Fruit fly (Drosophila melanogaster) whole organism, embryonic: Measurements from ENCODE around the gene CG43233.

Source experiments
- Atf3 ChIP-seq: fragments of 200-800 bp; sonication (Bioruptor generic); optimal IDR thresholded peaks from 3 replicates; lab custom pipeline; 2016; ENCODE audit warnings: missing biosample characterization, missing genetic modification characterization
- Atf6 ChIP-seq: fragments of 200-800 bp; sonication (Bioruptor generic); IDR thresholded peaks from 2 replicates; pipeline ENCODE4 v1.3.6; 2022; ENCODE audit warnings: missing biosample characterization, missing genetic modification characterization
- BEAF-32 ChIP-seq: fragments of 200-800 bp; sonication (Bioruptor generic); optimal IDR thresholded peaks from 3 replicates; lab custom pipeline; 2017; ENCODE audit warnings: missing biosample characterization, missing genetic modification characterization, mild to moderate bottlenecking, moderate library complexity, missing genetic modification reagents
- CG1233 ChIP-seq: fragments of 200-800 bp; sonication (Bioruptor generic); optimal IDR thresholded peaks from 4 replicates; lab custom pipeline; 2018; ENCODE audit warnings: missing biosample characterization, mild to moderate bottlenecking, missing genetic modification characterization
- CG13287 ChIP-seq: fragments of 200-800 bp; sonication (Bioruptor generic); IDR thresholded peaks from 2 replicates; pipeline ENCODE4 v1.3.6; 2022; ENCODE audit warnings: missing biosample characterization, missing genetic modification characterization; ENCODE audit not compliant: partially characterized antibody
- CG14860 ChIP-seq: fragments of 200-800 bp; sonication (Bioruptor generic); IDR thresholded peaks from 3 replicates; pipeline ENCODE4 v1.3.6; 2022; ENCODE audit warnings: missing biosample characterization, missing genetic modification characterization; ENCODE audit not compliant: partially characterized antibody
- CG16813 ChIP-seq: fragments of 200-800 bp; sonication (Bioruptor generic); IDR thresholded peaks from 3 replicates; pipeline ENCODE4 v1.3.6; 2022; ENCODE audit warnings: missing biosample characterization, missing genetic modification characterization; ENCODE audit not compliant: partially characterized antibody
- CG17328 ChIP-seq: fragments of 200-800 bp; sonication (Bioruptor generic); IDR thresholded peaks from 2 replicates; pipeline ENCODE4 v1.3.6; 2022; ENCODE audit warnings: missing biosample characterization, missing genetic modification characterization
- CG2116 ChIP-seq: fragments of 200-800 bp; sonication (Bioruptor generic); optimal IDR thresholded peaks from 3 replicates; lab custom pipeline; 2018; ENCODE audit warnings: missing biosample characterization, mild to moderate bottlenecking, missing genetic modification characterization
- CG34224 ChIP-seq: fragments of 200-800 bp; sonication (Bioruptor generic); IDR thresholded peaks from 3 replicates; pipeline ENCODE4 v1.3.6; 2022; ENCODE audit warnings: missing biosample characterization, missing genetic modification characterization; ENCODE audit not compliant: partially characterized antibody
- CG34422 ChIP-seq: fragments of 200-800 bp; sonication (Bioruptor generic); IDR thresholded peaks from 3 replicates; pipeline ENCODE4 v1.3.6; 2022; ENCODE audit warnings: missing biosample characterization, missing genetic modification characterization
- CG4360 ChIP-seq: fragments of 200-800 bp; sonication (Bioruptor generic); IDR thresholded peaks from 2 replicates; pipeline ENCODE4 v1.3.6; 2022; ENCODE audit warnings: missing biosample characterization, missing genetic modification characterization
- CG4404 ChIP-seq: fragments of 200-800 bp; sonication (Bioruptor generic); IDR thresholded peaks from 2 replicates; pipeline ENCODE4 v1.3.6; 2022; ENCODE audit warnings: missing biosample characterization, missing genetic modification characterization
- CG6175 ChIP-seq: fragments of 200-800 bp; sonication (Bioruptor generic); IDR thresholded peaks from 3 replicates; pipeline ENCODE4 v1.3.6; 2022; ENCODE audit warnings: missing biosample characterization, missing genetic modification characterization
- CG7963 ChIP-seq: fragments of 200-800 bp; sonication (Bioruptor generic); IDR thresholded peaks from 3 replicates; pipeline ENCODE4 v1.3.6; 2022; ENCODE audit warnings: missing biosample characterization, missing genetic modification characterization; ENCODE audit not compliant: partially characterized antibody
- CG8089 ChIP-seq: fragments of 200-800 bp; sonication (Bioruptor generic); optimal IDR thresholded peaks from 3 replicates; lab custom pipeline; 2016; ENCODE audit warnings: missing biosample characterization, missing genetic modification characterization
- CG8290 ChIP-seq, 3 experiments: fragments of 200-800 bp; sonication (Bioruptor generic); optimal IDR thresholded peaks; 2 replicates each; lab custom pipeline; 2016 to 2019; ENCODE audit warnings: missing biosample characterization in 3 of 3, missing genetic modification characterization in 3 of 3, mild to moderate bottlenecking in 2 of 3, moderate library complexity in 1 of 3
- CHES-1-like ChIP-seq: fragments of 200-800 bp; sonication (Bioruptor generic); optimal IDR thresholded peaks from 2 replicates; lab custom pipeline; 2016; ENCODE audit warnings: missing biosample characterization, missing genetic modification characterization
- Dip3 ChIP-seq: fragments of 200-800 bp; sonication (Bioruptor generic); optimal IDR thresholded peaks from 3 replicates; lab custom pipeline; 2016; ENCODE audit warnings: missing biosample characterization, missing genetic modification characterization
- Dll ChIP-seq: fragments of 200-800 bp; sonication (Bioruptor generic); IDR thresholded peaks from 4 replicates; pipeline ENCODE4 v1.3.6; 2022; ENCODE audit warnings: missing biosample characterization, missing genetic modification characterization; ENCODE audit not compliant: partially characterized antibody
- Doc3 ChIP-seq: fragments of 200-800 bp; sonication (Bioruptor generic); IDR thresholded peaks from 3 replicates; pipeline ENCODE4 v1.3.6; 2022; ENCODE audit warnings: missing biosample characterization, missing genetic modification characterization; ENCODE audit not compliant: partially characterized antibody
- Dp ChIP-seq: fragments of 200-800 bp; sonication (Bioruptor generic); optimal IDR thresholded peaks from 2 replicates; lab custom pipeline; 2018; ENCODE audit warnings: missing biosample characterization, mild to moderate bottlenecking, missing genetic modification characterization, moderate library complexity
- Dref ChIP-seq: fragments of 200-800 bp; sonication (Bioruptor generic); IDR thresholded peaks from 2 replicates; pipeline ENCODE4 v1.3.6; 2022; ENCODE audit warnings: missing biosample characterization, missing genetic modification characterization
- E2f2 ChIP-seq: fragments of 200-800 bp; sonication (Bioruptor generic); IDR thresholded peaks from 2 replicates; pipeline ENCODE4 v1.3.6; 2022; ENCODE audit warnings: missing biosample characterization, missing genetic modification characterization
- HLH4C ChIP-seq: fragments of 200-800 bp; sonication (Bioruptor generic); IDR thresholded peaks from 3 replicates; pipeline ENCODE4 v1.3.6; 2022; ENCODE audit warnings: missing biosample characterization, missing genetic modification characterization; ENCODE audit not compliant: partially characterized antibody
- Lhr ChIP-seq: fragments of 200-800 bp; sonication (Bioruptor generic); optimal IDR thresholded peaks from 3 replicates; lab custom pipeline; 2017; ENCODE audit warnings: mild to moderate bottlenecking, missing biosample characterization, missing genetic modification reagents, missing genetic modification characterization
- Myb ChIP-seq: fragments of 200-800 bp; sonication (Bioruptor generic); optimal IDR thresholded peaks from 2 replicates; lab custom pipeline; 2016; ENCODE audit warnings: missing biosample characterization, missing genetic modification characterization
- Opbp ChIP-seq: fragments of 200-800 bp; sonication (Bioruptor generic); IDR thresholded peaks from 3 replicates; pipeline ENCODE4 v1.3.6; 2022; ENCODE audit warnings: missing biosample characterization, missing genetic modification characterization; ENCODE audit not compliant: partially characterized antibody
- Optix ChIP-seq: fragments of 200-800 bp; sonication (Bioruptor generic); IDR thresholded peaks from 3 replicates; pipeline ENCODE4 v1.3.6; 2022; ENCODE audit warnings: missing biosample characterization, missing genetic modification characterization
- Scr ChIP-seq: fragments of 200-800 bp; sonication (Bioruptor generic); IDR thresholded peaks from 2 replicates; pipeline ENCODE4 v1.3.6; 2022; ENCODE audit warnings: missing biosample characterization, missing genetic modification characterization; ENCODE audit not compliant: partially characterized antibody
- amos ChIP-seq: fragments of 200-800 bp; sonication (Bioruptor generic); IDR thresholded peaks from 2 replicates; pipeline ENCODE4 v1.3.6; 2022; ENCODE audit warnings: missing biosample characterization, missing genetic modification characterization; ENCODE audit not compliant: partially characterized antibody
- bab2 ChIP-seq: fragments of 200-800 bp; sonication (Bioruptor generic); optimal IDR thresholded peaks from 2 replicates; lab custom pipeline; 2016; ENCODE audit warnings: missing biosample characterization, missing genetic modification characterization
- bbx ChIP-seq: fragments of 200-800 bp; sonication (Bioruptor generic); IDR thresholded peaks from 2 replicates; pipeline ENCODE4 v1.3.6; 2022; ENCODE audit warnings: missing biosample characterization, missing genetic modification characterization; ENCODE audit not compliant: partially characterized antibody
- chinmo ChIP-seq: fragments of 200-800 bp; sonication (Bioruptor generic); IDR thresholded peaks from 4 replicates; pipeline ENCODE4 v1.3.6; 2022; ENCODE audit warnings: missing biosample characterization, missing genetic modification characterization; ENCODE audit not compliant: partially characterized antibody
- eve ChIP-seq, 2 experiments: fragments of >200 bp; optimal IDR thresholded peaks; 2 replicates each; lab custom pipeline; 2017; ENCODE audit warnings: missing biosample characterization in 2 of 2, missing genetic modification characterization in 2 of 2
- gce ChIP-seq: fragments of 200-800 bp; sonication (Bioruptor generic); IDR thresholded peaks from 3 replicates; pipeline ENCODE4 v1.3.6; 2022; ENCODE audit warnings: missing biosample characterization, missing genetic modification characterization
- hb ChIP-seq: fragments of 200-800 bp; sonication (Bioruptor generic); IDR thresholded peaks from 3 replicates; pipeline ENCODE4 v1.3.6; 2022; ENCODE audit warnings: missing biosample characterization, missing genetic modification characterization; ENCODE audit not compliant: partially characterized antibody
- hbn ChIP-seq: fragments of 200-800 bp; sonication (Bioruptor generic); IDR thresholded peaks from 2 replicates; pipeline ENCODE4 v1.3.6; 2022; ENCODE audit warnings: missing biosample characterization, missing genetic modification characterization; ENCODE audit not compliant: partially characterized antibody
- mld ChIP-seq: fragments of 200-800 bp; sonication (Bioruptor generic); IDR thresholded peaks from 3 replicates; pipeline ENCODE4 v1.3.6; 2022; ENCODE audit warnings: missing biosample characterization, missing genetic modification characterization; ENCODE audit not compliant: partially characterized antibody
- nerfin-2 ChIP-seq: fragments of 200-800 bp; sonication (Bioruptor generic); IDR thresholded peaks from 2 replicates; pipeline ENCODE4 v1.3.6; 2022; ENCODE audit warnings: missing biosample characterization, missing genetic modification characterization; ENCODE audit not compliant: partially characterized antibody
- nmo ChIP-seq: fragments of 200-800 bp; sonication (Bioruptor generic); optimal IDR thresholded peaks from 2 replicates; lab custom pipeline; 2018; ENCODE audit warnings: missing biosample characterization, mild to moderate bottlenecking, missing genetic modification characterization, moderate library complexity
- pzg ChIP-seq: fragments of 200-800 bp; sonication (Bioruptor generic); optimal IDR thresholded peaks from 3 replicates; lab custom pipeline; 2018; ENCODE audit warnings: missing biosample characterization, mild to moderate bottlenecking, missing genetic modification characterization, moderate library complexity
- stwl ChIP-seq: fragments of 200-800 bp; sonication (Bioruptor generic); optimal IDR thresholded peaks from 3 replicates; lab custom pipeline; 2018; ENCODE audit warnings: missing biosample characterization, mild to moderate bottlenecking, missing genetic modification characterization, moderate library complexity
- tio ChIP-seq: fragments of 200-800 bp; sonication (Bioruptor generic); optimal IDR thresholded peaks from 2 replicates; lab custom pipeline; 2017; ENCODE audit warnings: missing biosample characterization, missing genetic modification characterization, inconsistent platforms
- unc-4 ChIP-seq: fragments of 200-800 bp; sonication (Bioruptor generic); IDR thresholded peaks from 2 replicates; pipeline ENCODE4 v1.3.6; 2022; ENCODE audit warnings: missing biosample characterization, missing genetic modification characterization; ENCODE audit not compliant: partially characterized antibody
- vnd ChIP-seq: fragments of 200-800 bp; sonication (Bioruptor generic); IDR thresholded peaks from 3 replicates; pipeline ENCODE4 v1.3.6; 2022; ENCODE audit warnings: missing biosample characterization, missing genetic modification characterization; ENCODE audit not compliant: partially characterized antibody
- zen2 ChIP-seq: fragments of 200-800 bp; sonication (Bioruptor generic); IDR thresholded peaks from 3 replicates; pipeline ENCODE4 v1.3.6; 2022; ENCODE audit warnings: missing biosample characterization, missing genetic modification characterization; ENCODE audit not compliant: partially characterized antibody

CG43233 gene

DNA sequence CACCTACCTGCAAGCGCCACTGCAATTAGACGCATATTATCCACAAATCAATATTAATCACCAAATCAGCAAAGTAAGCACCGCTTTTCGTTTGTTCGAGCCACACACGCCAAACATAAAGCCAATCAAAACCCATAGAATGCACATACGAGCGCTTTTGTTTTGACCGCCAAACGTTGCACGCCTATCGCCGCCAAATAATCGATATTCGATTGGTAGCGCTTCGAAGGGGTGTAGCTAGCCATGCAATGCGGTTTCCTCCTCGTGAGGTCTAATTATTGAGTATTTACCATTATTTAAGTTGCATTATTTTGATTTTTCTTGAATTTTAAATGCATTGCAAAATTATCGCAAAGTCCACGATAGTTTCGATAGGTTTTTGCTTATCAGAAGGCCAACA, 45.8 kb downstream of the CG43233 start:
- TF ChIP-seq zen2 (peak; percentile 72), stwl (tag; lab: Kevin White, UChicago) (peak; percentile 26), CG2116 (GFP tag; lab: Kevin White, UChicago) (peak; percentile 72), vnd (GFP tag; lab: Robert Waterston, UW) (peak; percentile 76), Doc3 (GFP tag; lab: Robert Waterston, UW) (peak; percentile 82), CG6175 (GFP tag; lab: Robert Waterston, UW) (0 out of 3 replicates have a peak, but pooled peaks have one; percentile 13), CG4360 (GFP tag; lab: Robert Waterston, UW) (no peak), Dp (GFP tag; lab: Kevin White, UChicago) (peak; percentile 79), CG13287 (GFP tag; lab: Robert Waterston, UW) (peak; percentile 82), CG34422 (no peak), unc-4 (peak; percentile 59), CG17328 (GFP tag; lab: Robert Waterston, UW) (no peak), HLH4C (peak; percentile 87), CG7963 (GFP tag; lab: Robert Waterston, UW) (peak; percentile 63; the same call in 1 of the 3 replicates), Dll (peak; percentile 84), CG34224 (GFP tag; lab: Robert Waterston, UW) (peak; percentile 72), pzg (GFP tag; lab: Kevin White, UChicago) (peak; percentile 20), nerfin-2 (GFP tag; lab: Robert Waterston, UW) (peak; percentile 89), BEAF-32 (GFP tag; lab: Kevin White, UChicago) (peak; percentile 51), amos (GFP tag; lab: Robert Waterston, UW) (peak; percentile 51; the same call in 1 of the 2 replicates), Myb (GFP tag; lab: Kevin White, UChicago) (no peak), bab2 (no peak), CG1233 (no peak), Dip3 (no peak), CG8290 (GFP tag; optimal IDR thresholded peaks at IDR 0.05; lab: Kevin White, UChicago) (peak; percentile 43), CG8290 (tag; optimal IDR thresholded peaks at IDR 0.05; lab: Kevin White, UChicago) (no peak), CG8089 (GFP tag; lab: Kevin White, UChicago) (no peak), Scr (GFP tag; lab: Robert Waterston, UW) (peak; percentile 73), Atf6 (GFP tag; lab: Robert Waterston, UW) (no peak), hbn (peak; percentile 51; the same call in 1 of the 2 replicates), Atf3 (GFP tag; lab: Kevin White, UChicago) (no peak), bbx (GFP tag; lab: Robert Waterston, UW) (peak; percentile 66), CG16813 (peak; percentile 73), CG14860 (peak; percentile 74), eve (GFP tag; optimal IDR thresholded peaks at IDR 0.05; lab: Kevin White, UChicago) (no peak), nmo (GFP tag; lab: Kevin White, UChicago) (no peak), Opbp (GFP tag; lab: Robert Waterston, UW) (peak; percentile 47; the same call in 1 of the 3 replicates), tio (GFP tag; lab: Kevin White, UChicago) (no peak), gce (GFP tag; lab: Robert Waterston, UW) (no peak), Optix (GFP tag; lab: Robert Waterston, UW) (no peak), mld (GFP tag; lab: Robert Waterston, UW) (peak; percentile 60; the same call in 1 of the 3 replicates), Dref (GFP tag; lab: Robert Waterston, UW) (peak; percentile 66), Lhr (GFP tag; lab: Kevin White, UChicago) (peak; percentile 6), CG4404 (no peak), E2f2 (GFP tag; lab: Robert Waterston, UW) (peak; percentile 90), CHES-1-like (GFP tag; lab: Kevin White, UChicago) (no peak), chinmo (GFP tag; lab: Robert Waterston, UW) (0 out of 4 replicates have a peak, but pooled peaks have one; percentile 53), hb (GFP tag; lab: Robert Waterston, UW) (peak; percentile 71; the same call in 2 of the 3 replicates)
